ENCODE assay signal across 3 fruit fly cellular contexts in genomic region chr3L:21385699-21386098, dm6.
TF ChIP-seq lines count a peak whose summit lies in the region.

No protein-coding gene starts in this region.

- TF ChIP-seq CTCF in whole organism, embryonic (GFP tag; optimal IDR thresholded peaks at IDR 0.05; lab: Kevin White, UChicago) = no peak

TF ChIP-seq in whole organism, embryonic, 481 proteins besides CTCF, POLR2A, EP300 and RAD21 (continues in another document):
- peak; percentile 39 for TF ChIP-seq CG2712 (tag; optimal IDR thresholded peaks at IDR 0.05; lab: Kevin White, UChicago)
- TF ChIP-seq jing (GFP tag; optimal IDR thresholded peaks at IDR 0.05; lab: Kevin White, UChicago) = no peak
- TF ChIP-seq CG13894 (tag; optimal IDR thresholded peaks at IDR 0.05; lab: Kevin White, UChicago) = no peak
- TF ChIP-seq CG32772 (GFP tag; IDR thresholded peaks at IDR 0.05; lab: Robert Waterston, UW) = no peak
- TF ChIP-seq cato (GFP tag; optimal IDR thresholded peaks at IDR 0.05; lab: Kevin White, UChicago; ENCODE audit: borderline replicate concordance) = no peak
- TF ChIP-seq ato (GFP tag; IDR thresholded peaks at IDR 0.05; lab: Robert Waterston, UW; ENCODE audit: partially characterized antibody) = no peak
- no peak for TF ChIP-seq CG33213 (GFP tag; optimal IDR thresholded peaks at IDR 0.05; lab: Kevin White, UChicago)
- no peak for TF ChIP-seq chif (GFP tag; optimal IDR thresholded peaks at IDR 0.05; lab: Kevin White, UChicago)
- TF ChIP-seq unpg (GFP tag; optimal IDR thresholded peaks at IDR 0.05; lab: Kevin White, UChicago) = peak; percentile 54
- TF ChIP-seq cas (GFP tag; IDR thresholded peaks at IDR 0.05; lab: Robert Waterston, UW) = no peak
- no peak for TF ChIP-seq CG34422 (GFP tag; IDR thresholded peaks at IDR 0.05; lab: Robert Waterston, UW)
- no peak for TF ChIP-seq ci (GFP tag; IDR thresholded peaks at IDR 0.05; lab: Robert Waterston, UW)
- peak; percentile 66 for TF ChIP-seq gem (tag; optimal IDR thresholded peaks at IDR 0.05; lab: Kevin White, UChicago)
- TF ChIP-seq fu2 (GFP tag; optimal IDR thresholded peaks at IDR 0.05; lab: Kevin White, UChicago) = no peak
- no peak for TF ChIP-seq sens (GFP tag; lab: Kevin White, UChicago)
- TF ChIP-seq Ravus (GFP tag; IDR thresholded peaks at IDR 0.05; lab: Robert Waterston, UW) = no peak
- peak; percentile 53 for TF ChIP-seq dmrt99B (tag; optimal IDR thresholded peaks at IDR 0.05; lab: Kevin White, UChicago)
- peak; percentile 56 for TF ChIP-seq CG2678 (tag; optimal IDR thresholded peaks at IDR 0.05; lab: Kevin White, UChicago)
- TF ChIP-seq pb (GFP tag; optimal IDR thresholded peaks at IDR 0.05; lab: Kevin White, UChicago) = no peak
- no peak for TF ChIP-seq CG5953 (GFP tag; IDR thresholded peaks at IDR 0.05; lab: Robert Waterston, UW)
- TF ChIP-seq CG30020 (tag; optimal IDR thresholded peaks at IDR 0.05; lab: Kevin White, UChicago) = no peak
- no peak for TF ChIP-seq CG6765 (GFP tag; optimal IDR thresholded peaks at IDR 0.05; lab: Kevin White, UChicago)
- no peak for TF ChIP-seq E2f2 (GFP tag; IDR thresholded peaks at IDR 0.05; lab: Robert Waterston, UW)
- TF ChIP-seq HLHmδ (GFP tag; optimal IDR thresholded peaks at IDR 0.05; lab: Kevin White, UChicago) = no peak
- TF ChIP-seq CG13287 (GFP tag; IDR thresholded peaks at IDR 0.05; lab: Robert Waterston, UW; ENCODE audit: partially characterized antibody) = no peak
- TF ChIP-seq Hr39 (optimal IDR thresholded peaks at IDR 0.05; lab: Kevin White, UChicago) = no peak
- TF ChIP-seq gsb (GFP tag; IDR thresholded peaks at IDR 0.05; lab: Robert Waterston, UW) = no peak
- no peak for TF ChIP-seq CG9437 (GFP tag; optimal IDR thresholded peaks at IDR 0.05; lab: Kevin White, UChicago)
- peak; percentile 30 for TF ChIP-seq Fer1 (GFP tag; optimal IDR thresholded peaks at IDR 0.05; lab: Kevin White, UChicago)
- TF ChIP-seq CG14050 (GFP tag; IDR thresholded peaks at IDR 0.05; lab: Robert Waterston, UW) = no peak
- TF ChIP-seq tio (GFP tag; optimal IDR thresholded peaks at IDR 0.05; lab: Kevin White, UChicago) = no peak
- no peak for TF ChIP-seq crp (GFP tag; optimal IDR thresholded peaks at IDR 0.05; lab: Kevin White, UChicago)

TF ChIP-seq in whole organism, prepupa, 60 proteins besides CTCF, POLR2A, EP300 and RAD21 (continues in another document):
- TF ChIP-seq CG10631 (GFP tag; optimal IDR thresholded peaks at IDR 0.05; lab: Kevin White, UChicago) = no peak
- TF ChIP-seq CG9139 (GFP tag; optimal IDR thresholded peaks at IDR 0.05; lab: Kevin White, UChicago) = no peak
- no peak for TF ChIP-seq CG6276 (GFP tag; optimal IDR thresholded peaks at IDR 0.05; lab: Kevin White, UChicago)
- TF ChIP-seq CG1621 (tag; optimal IDR thresholded peaks at IDR 0.05; lab: Kevin White, UChicago) = no peak
- TF ChIP-seq fd85E (GFP tag; optimal IDR thresholded peaks at IDR 0.05; lab: Kevin White, UChicago) = no peak
- TF ChIP-seq ss (GFP tag; optimal IDR thresholded peaks at IDR 0.05; lab: Kevin White, UChicago) = no peak
- no peak for TF ChIP-seq spab (GFP tag; optimal IDR thresholded peaks at IDR 0.05; lab: Kevin White, UChicago)
- peak; percentile 9 for TF ChIP-seq CG8632 (GFP tag; optimal IDR thresholded peaks at IDR 0.05; lab: Kevin White, UChicago)
- no peak for TF ChIP-seq dac (GFP tag; optimal IDR thresholded peaks at IDR 0.05; lab: Kevin White, UChicago)
- no peak for TF ChIP-seq CG10669 (GFP tag; optimal IDR thresholded peaks at IDR 0.05; lab: Kevin White, UChicago)
- TF ChIP-seq CG16779 (tag; optimal IDR thresholded peaks at IDR 0.05; lab: Kevin White, UChicago) = no peak
- TF ChIP-seq OdsH (GFP tag; optimal IDR thresholded peaks at IDR 0.05; lab: Kevin White, UChicago) = peak; percentile 16
- no peak for TF ChIP-seq Ets96B (tag; optimal IDR thresholded peaks at IDR 0.05; lab: Kevin White, UChicago)
- no peak for TF ChIP-seq CG6792 (GFP tag; optimal IDR thresholded peaks at IDR 0.05; lab: Kevin White, UChicago)
- TF ChIP-seq Smox (GFP tag; optimal IDR thresholded peaks at IDR 0.05; lab: Kevin White, UChicago) = no peak
- no peak for TF ChIP-seq CG7368 (GFP tag; optimal IDR thresholded peaks at IDR 0.05; lab: Kevin White, UChicago)
- TF ChIP-seq vri (GFP tag; optimal IDR thresholded peaks at IDR 0.05; lab: Kevin White, UChicago) = no peak
- peak; percentile 53 for TF ChIP-seq Eip78C (GFP tag; lab: Kevin White, UChicago)
- no peak for TF ChIP-seq topi (GFP tag; optimal IDR thresholded peaks at IDR 0.05; lab: Kevin White, UChicago)
- no peak for TF ChIP-seq CG31627 (GFP tag; optimal IDR thresholded peaks at IDR 0.05; lab: Kevin White, UChicago)
- TF ChIP-seq esn (GFP tag; optimal IDR thresholded peaks at IDR 0.05; lab: Kevin White, UChicago) = peak; percentile 41
- no peak for TF ChIP-seq pdm3 (GFP tag; optimal IDR thresholded peaks at IDR 0.05; lab: Kevin White, UChicago)
- TF ChIP-seq Sox102F (GFP tag; optimal IDR thresholded peaks at IDR 0.05; lab: Kevin White, UChicago) = no peak
- no peak for TF ChIP-seq Eip75B (GFP tag; optimal IDR thresholded peaks at IDR 0.05; lab: Kevin White, UChicago)
- no peak for TF ChIP-seq fkh (GFP tag; optimal IDR thresholded peaks at IDR 0.05; lab: Kevin White, UChicago)
- TF ChIP-seq Blimp-1 (GFP tag; optimal IDR thresholded peaks at IDR 0.05; lab: Kevin White, UChicago) = no peak
- TF ChIP-seq Sox14 (GFP tag; optimal IDR thresholded peaks at IDR 0.05; lab: Kevin White, UChicago) = no peak
- TF ChIP-seq CG8319 (GFP tag; optimal IDR thresholded peaks at IDR 0.05; lab: Kevin White, UChicago) = no peak
- peak; percentile 2 for TF ChIP-seq cyc (GFP tag; optimal IDR thresholded peaks at IDR 0.05; lab: Kevin White, UChicago)
- no peak for TF ChIP-seq salr (GFP tag; optimal IDR thresholded peaks at IDR 0.05; lab: Kevin White, UChicago)
- no peak for TF ChIP-seq CG3032 (tag; optimal IDR thresholded peaks at IDR 0.05; lab: Kevin White, UChicago)
- TF ChIP-seq Hr38 (GFP tag; optimal IDR thresholded peaks at IDR 0.05; lab: Kevin White, UChicago) = no peak
- TF ChIP-seq acj6 (GFP tag; optimal IDR thresholded peaks at IDR 0.05; lab: Kevin White, UChicago) = peak; percentile 22
- no peak for TF ChIP-seq Gug (GFP tag; IDR thresholded peaks at IDR 0.05; lab: Robert Waterston, UW)
- no peak for TF ChIP-seq CG11762 (GFP tag; optimal IDR thresholded peaks at IDR 0.05; lab: Kevin White, UChicago; ENCODE audit: insufficient read depth)

TF ChIP-seq in whole organism, wandering third instar larva, 38 proteins besides CTCF, POLR2A, EP300 and RAD21 (continues in another document):
- TF ChIP-seq Jra (GFP tag; optimal IDR thresholded peaks at IDR 0.05; lab: Kevin White, UChicago) (no peak), dsf (GFP tag; optimal IDR thresholded peaks at IDR 0.05; lab: Kevin White, UChicago; ENCODE audit: borderline replicate concordance) (no peak), HLH106 (tag; optimal IDR thresholded peaks at IDR 0.05; lab: Kevin White, UChicago) (peak; percentile 33), Dfd (GFP tag; optimal IDR thresholded peaks at IDR 0.05; lab: Kevin White, UChicago) (no peak), jim (GFP tag; optimal IDR thresholded peaks at IDR 0.05; lab: Kevin White, UChicago) (no peak), Sp1 (GFP tag; optimal IDR thresholded peaks at IDR 0.05; lab: Kevin White, UChicago) (no peak), CG32264 (GFP tag; optimal IDR thresholded peaks at IDR 0.05; lab: Kevin White, UChicago) (no peak), Vsx2 (GFP tag; optimal IDR thresholded peaks at IDR 0.05; lab: Kevin White, UChicago; ENCODE audit: partially characterized antibody) (no peak), fru (GFP tag; optimal IDR thresholded peaks at IDR 0.05; lab: Kevin White, UChicago) (peak; percentile 28), Dif (GFP tag; optimal IDR thresholded peaks at IDR 0.05; lab: Kevin White, UChicago; ENCODE audit: partially characterized antibody) (no peak), ey (GFP tag; optimal IDR thresholded peaks at IDR 0.05; lab: Kevin White, UChicago) (no peak), N (GFP tag; optimal IDR thresholded peaks at IDR 0.05; lab: Kevin White, UChicago) (no peak), Hr83 (GFP tag; optimal IDR thresholded peaks at IDR 0.05; lab: Kevin White, UChicago; ENCODE audit: poor library complexity, severe bottlenecking) (no peak), CG9705 (GFP tag; optimal IDR thresholded peaks at IDR 0.05; lab: Kevin White, UChicago) (no peak), h (GFP tag; optimal IDR thresholded peaks at IDR 0.05; lab: Kevin White, UChicago) (peak; percentile 26), OdsH (GFP tag; optimal IDR thresholded peaks at IDR 0.05; lab: Kevin White, UChicago) (peak; percentile 21), usp (GFP tag; optimal IDR thresholded peaks at IDR 0.05; lab: Kevin White, UChicago) (no peak), lola (GFP tag; optimal IDR thresholded peaks at IDR 0.05; lab: Kevin White, UChicago) (no peak), rgr (GFP tag; optimal IDR thresholded peaks at IDR 0.05; lab: Kevin White, UChicago) (peak; percentile 42), sv (GFP tag; optimal IDR thresholded peaks at IDR 0.05; lab: Kevin White, UChicago) (no peak), psq (GFP tag; optimal IDR thresholded peaks at IDR 0.05; lab: Kevin White, UChicago) (no peak), tai (GFP tag; optimal IDR thresholded peaks at IDR 0.05; lab: Kevin White, UChicago) (no peak), dl (GFP tag; optimal IDR thresholded peaks at IDR 0.05; lab: Kevin White, UChicago; ENCODE audit: insufficient read depth in 1 of 2, partially characterized antibody in 2 of 2) (no peak), sage (GFP tag; optimal IDR thresholded peaks at IDR 0.05; lab: Kevin White, UChicago) (no peak), CrebA (GFP tag; optimal IDR thresholded peaks at IDR 0.05; lab: Kevin White, UChicago; ENCODE audit: borderline replicate concordance) (no peak), Myc (optimal IDR thresholded peaks at IDR 0.05; lab: Kevin White, UChicago) (no peak), Hnf4 (GFP tag; optimal IDR thresholded peaks at IDR 0.05; lab: Kevin White, UChicago) (no peak), Mio (GFP tag; optimal IDR thresholded peaks at IDR 0.05; lab: Kevin White, UChicago) (no peak), woc (GFP tag; optimal IDR thresholded peaks at IDR 0.05; lab: Kevin White, UChicago) (no peak), Hr78 (GFP tag; optimal IDR thresholded peaks at IDR 0.05; lab: Kevin White, UChicago) (no peak), dmrt93B (GFP tag; optimal IDR thresholded peaks at IDR 0.05; lab: Kevin White, UChicago) (no peak), GATAd (GFP tag; optimal IDR thresholded peaks at IDR 0.05; lab: Kevin White, UChicago) (no peak), pan (optimal IDR thresholded peaks at IDR 0.05; lab: Kevin White, UChicago) (no peak), Abd-B (GFP tag; optimal IDR thresholded peaks at IDR 0.05; lab: Kevin White, UChicago) (no peak), Rel (GFP tag; optimal IDR thresholded peaks at IDR 0.05; lab: Kevin White, UChicago) (no peak), Rel (tag; optimal IDR thresholded peaks at IDR 0.05; lab: Kevin White, UChicago) (no peak), brk (GFP tag; optimal IDR thresholded peaks at IDR 0.05; lab: Kevin White, UChicago) (no peak), foxo (GFP tag; optimal IDR thresholded peaks at IDR 0.05; lab: Kevin White, UChicago) (peak in 1 of 2 experiments; percentile 52)

Comparison
In these comparisons a context has a peak if more than half of its experiments do, and no peak if none do; other contexts are left out.
1. Of the 7 proteins assayed by ChIP-seq in both whole organism, embryonic and whole organism, prepupa: peak only in whole organism, embryonic: Blimp-1 and Sox102F; only in whole organism, prepupa: none; in both: none; in neither: 5.